Fruit fly (Drosophila melanogaster) whole organism, prepupa: Measurements from ENCODE around the gene Tep4.

ENCODE experiments used
- Blimp-1 ChIP-seq: fragments of 200-800 bp; sonication (Bioruptor generic); optimal IDR thresholded peaks from 3 replicates; lab custom pipeline; 2017; ENCODE audit warnings: missing biosample characterization, missing genetic modification characterization, mild to moderate bottlenecking, moderate library complexity, missing genetic modification reagents
- CG10631 ChIP-seq: fragments of 200-800 bp; sonication (Bioruptor generic); optimal IDR thresholded peaks from 2 replicates; lab custom pipeline; 2016; ENCODE audit warnings: missing biosample characterization, missing genetic modification characterization
- CG10669 ChIP-seq: fragments of 200-800 bp; sonication (Bioruptor generic); optimal IDR thresholded peaks from 3 replicates; lab custom pipeline; 2018; ENCODE audit warnings: missing biosample characterization, mild to moderate bottlenecking, missing genetic modification characterization, moderate library complexity
- CG11294 ChIP-seq: fragments of 200-800 bp; sonication (Bioruptor generic); IDR thresholded peaks from 2 replicates; pipeline ENCODE4 v1.3.6; 2022; ENCODE audit warnings: missing biosample characterization, missing genetic modification characterization
- CG11762 ChIP-seq: fragments of 200-800 bp; sonication (Bioruptor generic); optimal IDR thresholded peaks from 3 replicates; lab custom pipeline; 2016; ENCODE audit warnings: missing biosample characterization, missing genetic modification characterization; ENCODE audit not compliant: insufficient read depth
- CG11902 ChIP-seq: fragments of 200-800 bp; sonication (Bioruptor generic); optimal IDR thresholded peaks from 3 replicates; lab custom pipeline; 2016; ENCODE audit warnings: missing biosample characterization, missing genetic modification characterization
- CG15336 ChIP-seq: fragments of 200-800 bp; sonication (Bioruptor generic); IDR thresholded peaks from 2 replicates; pipeline ENCODE4 v1.3.6; 2022; ENCODE audit warnings: missing biosample characterization, missing genetic modification characterization
- CG1621 ChIP-seq: fragments of 200-800 bp; sonication (Bioruptor generic); optimal IDR thresholded peaks from 3 replicates; lab custom pipeline; 2018; ENCODE audit warnings: missing biosample characterization, mild to moderate bottlenecking, missing genetic modification characterization
- CG32006 ChIP-seq: fragments of 200-800 bp; sonication (Bioruptor generic); optimal IDR thresholded peaks from 3 replicates; lab custom pipeline; 2017; ENCODE audit warnings: missing biosample characterization, mild to moderate bottlenecking, missing genetic modification characterization
- CG4318 ChIP-seq: fragments of 200-800 bp; sonication (Bioruptor generic); optimal IDR thresholded peaks from 3 replicates; lab custom pipeline; 2017; ENCODE audit warnings: missing biosample characterization, mild to moderate bottlenecking, missing genetic modification characterization
- CG6854 ChIP-seq: fragments of 200-800 bp; sonication (Bioruptor generic); optimal IDR thresholded peaks from 2 replicates; lab custom pipeline; 2017; ENCODE audit warnings: missing biosample characterization, mild to moderate bottlenecking, missing genetic modification characterization
- CG8119 ChIP-seq: fragments of 200-800 bp; sonication (Bioruptor generic); IDR thresholded peaks from 3 replicates; pipeline ENCODE4 v1.3.6; 2022; ENCODE audit warnings: missing biosample characterization, missing genetic modification characterization
- CG8319 ChIP-seq: fragments of 200-800 bp; sonication (Bioruptor generic); optimal IDR thresholded peaks from 3 replicates; lab custom pipeline; 2016; ENCODE audit warnings: missing biosample characterization, missing genetic modification characterization
- CG8632 ChIP-seq: fragments of 200-800 bp; sonication (Bioruptor generic); optimal IDR thresholded peaks from 3 replicates; lab custom pipeline; 2016; ENCODE audit warnings: missing biosample characterization, missing genetic modification characterization
- Eip75B ChIP-seq: fragments of 200-800 bp; sonication (Bioruptor generic); optimal IDR thresholded peaks from 3 replicates; lab custom pipeline; 2016; ENCODE audit warnings: missing biosample characterization, missing genetic modification characterization
- Eip93F ChIP-seq: fragments of 200-800 bp; sonication (Bioruptor generic); optimal IDR thresholded peaks from 2 replicates; lab custom pipeline; 2016; ENCODE audit warnings: missing biosample characterization, mild to moderate bottlenecking, missing genetic modification characterization
- Ets21C ChIP-seq: fragments of 200-800 bp; sonication (Bioruptor generic); optimal IDR thresholded peaks from 3 replicates; lab custom pipeline; 2016; ENCODE audit warnings: missing biosample characterization, missing genetic modification characterization
- Hr38 ChIP-seq: sonication (Bioruptor generic); optimal IDR thresholded peaks from 2 replicates; lab custom pipeline; 2016; ENCODE audit warnings: missing biosample characterization, missing genetic modification characterization
- Hr4 ChIP-seq: fragments of 200-800 bp; sonication (Bioruptor generic); optimal IDR thresholded peaks from 3 replicates; lab custom pipeline; 2016; ENCODE audit warnings: missing biosample characterization, missing genetic modification characterization
- Lpt ChIP-seq: fragments of 200-800 bp; sonication (Bioruptor generic); optimal IDR thresholded peaks from 3 replicates; lab custom pipeline; 2016; ENCODE audit warnings: missing biosample characterization, missing genetic modification characterization
- Met ChIP-seq: fragments of 200-800 bp; sonication (Bioruptor generic); optimal IDR thresholded peaks from 3 replicates; lab custom pipeline; 2016; ENCODE audit warnings: missing biosample characterization, missing genetic modification characterization
- Sox14 ChIP-seq: fragments of 200-800 bp; sonication (Bioruptor generic); optimal IDR thresholded peaks from 3 replicates; lab custom pipeline; 2016; ENCODE audit warnings: missing biosample characterization, missing genetic modification characterization
- achi ChIP-seq: fragments of 200-800 bp; sonication (Bioruptor generic); optimal IDR thresholded peaks from 3 replicates; lab custom pipeline; 2016; ENCODE audit warnings: missing biosample characterization, missing genetic modification characterization
- acj6 ChIP-seq: fragments of 200-800 bp; sonication (Bioruptor generic); optimal IDR thresholded peaks from 3 replicates; lab custom pipeline; 2016; ENCODE audit warnings: missing biosample characterization, missing genetic modification characterization
- cyc ChIP-seq: fragments of 200-800 bp; sonication (Bioruptor generic); optimal IDR thresholded peaks from 3 replicates; lab custom pipeline; 2016; ENCODE audit warnings: missing biosample characterization, missing genetic modification characterization
- dac ChIP-seq: fragments of 200-800 bp; sonication (Bioruptor generic); optimal IDR thresholded peaks from 2 replicates; lab custom pipeline; 2017; ENCODE audit warnings: missing biosample characterization, mild to moderate bottlenecking, missing genetic modification characterization
- dsx ChIP-seq: fragments of 200-800 bp; optimal IDR thresholded peaks from 3 replicates; lab custom pipeline; 2019; ENCODE audit warnings: missing biosample characterization, mild to moderate bottlenecking, missing genetic modification characterization, moderate library complexity; ENCODE audit not compliant: poor library complexity, severe bottlenecking
- esn ChIP-seq: fragments of 200-800 bp; sonication (Bioruptor generic); optimal IDR thresholded peaks from 2 replicates; lab custom pipeline; 2016; ENCODE audit warnings: missing biosample characterization, mild to moderate bottlenecking, missing genetic modification characterization, moderate library complexity
- fd85E ChIP-seq: fragments of 200-800 bp; sonication (Bioruptor generic); optimal IDR thresholded peaks from 3 replicates; lab custom pipeline; 2016; ENCODE audit warnings: missing biosample characterization, missing genetic modification characterization
- lz ChIP-seq: fragments of 200-800 bp; sonication (Bioruptor generic); optimal IDR thresholded peaks from 3 replicates; lab custom pipeline; 2016; ENCODE audit warnings: missing biosample characterization, missing genetic modification characterization
- net ChIP-seq: fragments of 200-800 bp; sonication (Bioruptor generic); optimal IDR thresholded peaks from 3 replicates; lab custom pipeline; 2016; ENCODE audit warnings: missing biosample characterization, missing genetic modification characterization
- pdm3 ChIP-seq: fragments of 200-800 bp; sonication (Bioruptor generic); optimal IDR thresholded peaks from 3 replicates; lab custom pipeline; 2016; ENCODE audit warnings: missing biosample characterization, missing genetic modification characterization
- spab ChIP-seq: fragments of 200-800 bp; sonication (Bioruptor generic); optimal IDR thresholded peaks from 2 replicates; lab custom pipeline; 2017; ENCODE audit warnings: missing biosample characterization, mild to moderate bottlenecking, missing genetic modification characterization, missing genetic modification reagents
- svp ChIP-seq: fragments of 200-800 bp; sonication (Bioruptor generic); peaks from one replicate; lab custom pipeline; 2016; ENCODE audit warnings: missing biosample characterization, missing genetic modification characterization
- vri ChIP-seq: fragments of 200-800 bp; sonication (Bioruptor generic); optimal IDR thresholded peaks from 3 replicates; lab custom pipeline; 2016; ENCODE audit warnings: missing biosample characterization, mild to moderate bottlenecking, missing genetic modification characterization

Tep4 gene

dm6 chr2L:19586436-19587333, 38.4 kb downstream of the Tep4 start, which contains the start of gene Lar (continued):
- TF ChIP-seq CG10631 (GFP tag; lab: Kevin White, UChicago): peak; percentile 45
- no peak for TF ChIP-seq CG6854
- TF ChIP-seq CG8319 (GFP tag; lab: Kevin White, UChicago): no peak
- peak; percentile 59 for TF ChIP-seq Sox14
- TF ChIP-seq CG11762 (GFP tag; lab: Kevin White, UChicago): peak; percentile 5
- peak; percentile 55 for TF ChIP-seq Met (GFP tag; lab: Kevin White, UChicago)
- TF ChIP-seq Eip93F (GFP tag; lab: Kevin White, UChicago): no peak
- TF ChIP-seq achi (GFP tag; lab: Kevin White, UChicago): peak; percentile 23
- TF ChIP-seq CG8632 (GFP tag; lab: Kevin White, UChicago): peak; percentile 32
- peak; percentile 56 for TF ChIP-seq esn
- TF ChIP-seq CG8119 (GFP tag; lab: Robert Waterston, UW): peak; percentile 33; the same call in 1 of the 3 replicates
- peak; percentile 22 for TF ChIP-seq CG10669 (GFP tag; lab: Kevin White, UChicago)
- TF ChIP-seq spab: no peak
- peak; percentile 59 for TF ChIP-seq Hr4 (GFP tag; lab: Kevin White, UChicago)
- TF ChIP-seq CG4318 (GFP tag; lab: Kevin White, UChicago): no peak
- TF ChIP-seq dac: peak; percentile 45

- TF ChIP-seq fd85E (GFP tag; lab: Kevin White, UChicago) (no peak), CG32006 (GFP tag; lab: Kevin White, UChicago) (peak; percentile 29), CG11294 (GFP tag; lab: Robert Waterston, UW) (no peak)
These were observed 39.0 kb downstream of the Tep4 start for dm6 chr2L:19587334-19587659.

dm6 chr2L:19588924-19589323, 40.6 kb downstream of the Tep4 start:
- TF ChIP-seq acj6 (GFP tag; lab: Kevin White, UChicago) (no peak), lz (no peak), net (GFP tag; lab: Kevin White, UChicago) (no peak), svp (GFP tag; lab: Kevin White, UChicago) (no peak), CG11902 (GFP tag; lab: Kevin White, UChicago) (no peak), Blimp-1 (no peak), dsx (no peak)

- TF ChIP-seq cyc (no peak), Hr4 (GFP tag; lab: Kevin White, UChicago) (no peak), Eip75B (GFP tag; lab: Kevin White, UChicago) (no peak)
These were observed 42.3 kb downstream of the Tep4 start for dm6 chr2L:19590629-19591028.

dm6 chr2L:19594102-19594501, 45.8 kb downstream of the Tep4 start:
- TF ChIP-seq Lpt (GFP tag; lab: Kevin White, UChicago) (no peak), fd85E (GFP tag; lab: Kevin White, UChicago) (no peak), CG8319 (GFP tag; lab: Kevin White, UChicago) (no peak), CG15336 (no peak), Ets21C (GFP tag; lab: Kevin White, UChicago) (no peak), CG8119 (GFP tag; lab: Robert Waterston, UW) (no peak), pdm3 (GFP tag; lab: Kevin White, UChicago) (no peak), CG1621 (tag; lab: Kevin White, UChicago) (no peak), CG11902 (GFP tag; lab: Kevin White, UChicago) (no peak), Eip75B (GFP tag; lab: Kevin White, UChicago) (no peak), svp (GFP tag; lab: Kevin White, UChicago) (no peak), Hr38 (GFP tag; lab: Kevin White, UChicago) (no peak), spab (no peak), vri (GFP tag; lab: Kevin White, UChicago) (no peak)
- TF ChIP-seq, all 60 proteins: peak for 0
